Worm (Caenorhabditis elegans) whole organism, L2 larva: ENCODE measurements around the gene sftb-1.

ENCODE experiments used
- F13H6.1 ChIP-seq: sonication (generic microtip); optimal IDR thresholded peaks from 2 replicates; lab custom pipeline; 2016; ENCODE audit warnings: missing genetic modification characterization, missing compliant biosample characterization
- elt-3 ChIP-seq: sonication (generic microtip); optimal IDR thresholded peaks from 2 replicates; lab custom pipeline; 2017; ENCODE audit warnings: missing biosample characterization, missing genetic modification characterization
- fos-1 ChIP-seq: fragments of 150-350 bp; optimal IDR thresholded peaks from 2 replicates; lab custom pipeline; 2014; ENCODE audit warnings: missing biosample characterization, missing genetic modification characterization
- nhr-11 ChIP-seq: fragments of 150-350 bp; optimal IDR thresholded peaks from 2 replicates; lab custom pipeline; 2014; ENCODE audit warnings: missing biosample characterization, missing genetic modification characterization
- nhr-25 ChIP-seq: fragments of 150-350 bp; sonication (generic microtip); optimal IDR thresholded peaks from 3 replicates; lab custom pipeline; 2014; ENCODE audit warnings: missing biosample characterization, missing genetic modification characterization
- nhr-77 ChIP-seq: fragments of 150-350 bp; optimal IDR thresholded peaks from 2 replicates; lab custom pipeline; 2014; ENCODE audit warnings: missing biosample characterization, missing genetic modification characterization
- unc-62 ChIP-seq: fragments of 150-350 bp; optimal IDR thresholded peaks from 2 replicates; lab custom pipeline; 2014; ENCODE audit warnings: missing biosample characterization, missing genetic modification reagents, missing genetic modification characterization
- ztf-11 ChIP-seq: sonication (generic microtip); optimal IDR thresholded peaks from 2 replicates; lab custom pipeline; 2017; ENCODE audit warnings: missing biosample characterization, missing genetic modification characterization

- TF ChIP-seq fos-1 = peak; percentile 94
- TF ChIP-seq unc-62 (GFP tag; lab: Kevin White, UChicago) = peak; percentile 85
- peak; percentile 27 for TF ChIP-seq nhr-77 (tag; lab: Kevin White, UChicago)
- peak; percentile 55 for TF ChIP-seq ztf-11 (tag; lab: Kevin White, UChicago)
- no peak for TF ChIP-seq elt-3 (tag; lab: Kevin White, UChicago)
- peak; percentile 98 for TF ChIP-seq nhr-25 (tag; lab: Kevin White, UChicago)
- TF ChIP-seq nhr-11 (tag; lab: Kevin White, UChicago) = peak; percentile 70
- TF ChIP-seq F13H6.1 (tag; lab: Kevin White, UChicago) = peak; percentile 100
These were observed 13.0 kb upstream of the sftb-1 start for ce11 chrIII:4281955-4282618.
